Worm (Caenorhabditis elegans): ENCODE measurements around the gene F41G3.10.

ce11 chrII:6791891-6792290, 42.6 kb upstream of the F41G3.10 start, which contains the start of gene T13C2.2:
- TF ChIP-seq tbx-37 (GFP tag; conservative IDR thresholded peaks at IDR 0.05) (no peak), ama-1 (optimal IDR thresholded peaks at IDR 0.05) (no peak), sea-1 (GFP tag; conservative IDR thresholded peaks at IDR 0.05) (no peak), pes-1 (GFP tag; IDR thresholded peaks at IDR 0.05) (no peak), F13C5.2 (tag; optimal IDR thresholded peaks at IDR 0.05) (no peak), B0310.2 (tag; optimal IDR thresholded peaks at IDR 0.05) (no peak), scrt-1 (GFP tag; IDR thresholded peaks at IDR 0.05) (no peak), aly-1 (tag; optimal IDR thresholded peaks at IDR 0.05) (no peak), tra-4 (tag; optimal IDR thresholded peaks at IDR 0.05) (no peak), hmg-4 (GFP tag; optimal IDR thresholded peaks at IDR 0.05) (no peak), flt-1 (GFP tag; IDR thresholded peaks at IDR 0.05) (no peak)

All from whole organism, early embryonic.